Fruit fly (Drosophila melanogaster) whole organism, embryonic: ENCODE data around the gene bwa.
A peak's percentile ranks its signal among the peaks of the same experiment; 100 is the strongest.

Experiments
- Bgb ChIP-seq: fragments of 200-800 bp; sonication (Bioruptor generic); IDR thresholded peaks from 2 replicates; pipeline ENCODE4 v1.3.6; 2022; ENCODE audit warnings: missing biosample characterization, missing genetic modification characterization; ENCODE audit not compliant: partially characterized antibody
- Bteb2 ChIP-seq: fragments of 200-800 bp; sonication (Bioruptor generic); optimal IDR thresholded peaks from 2 replicates; lab custom pipeline; 2016; ENCODE audit warnings: missing biosample characterization, missing genetic modification characterization
- CG13296 ChIP-seq: fragments of 200-800 bp; sonication (Bioruptor generic); optimal IDR thresholded peaks from 3 replicates; lab custom pipeline; 2018; ENCODE audit warnings: missing biosample characterization, mild to moderate bottlenecking, missing genetic modification characterization
- CG13424 ChIP-seq: fragments of 200-800 bp; sonication (Bioruptor generic); optimal IDR thresholded peaks from 2 replicates; lab custom pipeline; 2019; ENCODE audit warnings: missing biosample characterization, mild to moderate bottlenecking, missing genetic modification characterization, moderate library complexity
- CG15514 ChIP-seq: fragments of 200-800 bp; sonication (Bioruptor generic); optimal IDR thresholded peaks from 3 replicates; lab custom pipeline; 2017; ENCODE audit warnings: missing biosample characterization, missing genetic modification characterization, mild to moderate bottlenecking, moderate library complexity, missing genetic modification reagents
- CG1647 ChIP-seq: fragments of 200-800 bp; sonication (Bioruptor generic); optimal IDR thresholded peaks from 3 replicates; lab custom pipeline; 2016; ENCODE audit warnings: missing biosample characterization, missing genetic modification characterization
- CG17568 ChIP-seq: fragments of 200-800 bp; sonication (Bioruptor generic); optimal IDR thresholded peaks from 2 replicates; lab custom pipeline; 2018; ENCODE audit warnings: missing biosample characterization, mild to moderate bottlenecking, missing genetic modification characterization, moderate library complexity
- CG2120 ChIP-seq: fragments of 200-800 bp; sonication (Bioruptor generic); optimal IDR thresholded peaks from 3 replicates; lab custom pipeline; 2016; ENCODE audit warnings: missing biosample characterization, missing genetic modification characterization
- CG2199 ChIP-seq: fragments of 200-800 bp; sonication (Bioruptor generic); IDR thresholded peaks from 3 replicates; pipeline ENCODE4 v1.3.6; 2022; ENCODE audit warnings: missing biosample characterization, missing genetic modification characterization
- CG32772 ChIP-seq: fragments of 200-800 bp; sonication (Bioruptor generic); IDR thresholded peaks from 2 replicates; pipeline ENCODE4 v1.3.6; 2022; ENCODE audit warnings: missing biosample characterization, missing genetic modification characterization
- CG33213 ChIP-seq: fragments of 200-800 bp; sonication (Bioruptor generic); optimal IDR thresholded peaks from 3 replicates; lab custom pipeline; 2016; ENCODE audit warnings: missing biosample characterization, missing genetic modification characterization
- CG34376 ChIP-seq: fragments of 200-800 bp; sonication (Bioruptor generic); optimal IDR thresholded peaks from 2 replicates; lab custom pipeline; 2018; ENCODE audit warnings: missing biosample characterization, mild to moderate bottlenecking, missing genetic modification characterization
- CG4282 ChIP-seq: fragments of 200-800 bp; sonication (Bioruptor generic); optimal IDR thresholded peaks from 2 replicates; lab custom pipeline; 2016; ENCODE audit warnings: missing biosample characterization, missing genetic modification characterization
- CG4424 ChIP-seq: fragments of 200-800 bp; sonication (Bioruptor generic); optimal IDR thresholded peaks from 3 replicates; lab custom pipeline; 2016; ENCODE audit warnings: missing biosample characterization, missing genetic modification characterization
- CG4707 ChIP-seq: fragments of 200-800 bp; sonication (Bioruptor generic); optimal IDR thresholded peaks from 2 replicates; lab custom pipeline; 2018; ENCODE audit warnings: missing biosample characterization, mild to moderate bottlenecking, missing genetic modification characterization, moderate library complexity
- CG6175 ChIP-seq: fragments of 200-800 bp; sonication (Bioruptor generic); IDR thresholded peaks from 3 replicates; pipeline ENCODE4 v1.3.6; 2022; ENCODE audit warnings: missing biosample characterization, missing genetic modification characterization
- CG7745 ChIP-seq: fragments of 200-800 bp; sonication (Bioruptor generic); optimal IDR thresholded peaks from 2 replicates; lab custom pipeline; 2018; ENCODE audit warnings: missing biosample characterization, mild to moderate bottlenecking, missing genetic modification characterization, moderate library complexity
- CG8924 ChIP-seq: fragments of 200-800 bp; optimal IDR thresholded peaks from 3 replicates; lab custom pipeline; 2019; ENCODE audit warnings: missing biosample characterization, mild to moderate bottlenecking, missing genetic modification characterization, moderate library complexity
- CG9727 ChIP-seq: fragments of 200-800 bp; sonication (Bioruptor generic); optimal IDR thresholded peaks from 3 replicates; lab custom pipeline; 2017; ENCODE audit warnings: missing biosample characterization, mild to moderate bottlenecking, missing genetic modification characterization
- CG9876 ChIP-seq: fragments of 200-800 bp; sonication (Bioruptor generic); optimal IDR thresholded peaks from 2 replicates; lab custom pipeline; 2016; ENCODE audit warnings: missing biosample characterization, missing genetic modification characterization
- CG9932 ChIP-seq: fragments of 200-800 bp; sonication (Bioruptor generic); IDR thresholded peaks from 2 replicates; pipeline ENCODE4 v1.3.6; 2022; ENCODE audit warnings: missing biosample characterization, missing genetic modification characterization
- Dbx ChIP-seq: fragments of 200-800 bp; sonication (Bioruptor generic); IDR thresholded peaks from 3 replicates; pipeline ENCODE4 v1.3.6; 2022; ENCODE audit warnings: missing biosample characterization, missing genetic modification characterization
- Dref ChIP-seq: fragments of 200-800 bp; sonication (Bioruptor generic); IDR thresholded peaks from 2 replicates; pipeline ENCODE4 v1.3.6; 2022; ENCODE audit warnings: missing biosample characterization, missing genetic modification characterization
- E2f1 ChIP-seq: fragments of 200-800 bp; sonication (Bioruptor generic); IDR thresholded peaks from 2 replicates; pipeline ENCODE4 v1.3.6; 2022; ENCODE audit warnings: missing biosample characterization, missing genetic modification characterization
- Gug ChIP-seq: fragments of 200-800 bp; sonication (Bioruptor generic); IDR thresholded peaks from 4 replicates; pipeline ENCODE4 v1.3.6; 2022; ENCODE audit warnings: missing biosample characterization, missing genetic modification characterization
- HLH4C ChIP-seq: fragments of 200-800 bp; sonication (Bioruptor generic); IDR thresholded peaks from 3 replicates; pipeline ENCODE4 v1.3.6; 2022; ENCODE audit warnings: missing biosample characterization, missing genetic modification characterization; ENCODE audit not compliant: partially characterized antibody
- HLH54F ChIP-seq: fragments of 200-800 bp; sonication (Bioruptor generic); optimal IDR thresholded peaks from 3 replicates; lab custom pipeline; 2016; ENCODE audit warnings: missing biosample characterization, missing genetic modification characterization
- Hmr ChIP-seq: fragments of 200-800 bp; sonication (Bioruptor generic); optimal IDR thresholded peaks from 3 replicates; lab custom pipeline; 2017; ENCODE audit warnings: mild to moderate bottlenecking, missing biosample characterization, missing genetic modification reagents, missing genetic modification characterization
- Hmx ChIP-seq: fragments of 200-800 bp; sonication (Bioruptor generic); optimal IDR thresholded peaks from 2 replicates; lab custom pipeline; 2016; ENCODE audit warnings: missing biosample characterization, missing genetic modification characterization
- NK7.1 ChIP-seq: fragments of 200-800 bp; sonication (Bioruptor generic); optimal IDR thresholded peaks from 3 replicates; lab custom pipeline; 2016; ENCODE audit warnings: missing biosample characterization, missing genetic modification characterization
- abd-A ChIP-seq: fragments of 200-800 bp; sonication (Bioruptor generic); optimal IDR thresholded peaks from 3 replicates; lab custom pipeline; 2019; ENCODE audit warnings: missing biosample characterization, mild to moderate bottlenecking, missing genetic modification characterization, moderate library complexity
- ac ChIP-seq: fragments of 200-800 bp; sonication (Bioruptor generic); optimal IDR thresholded peaks from 3 replicates; lab custom pipeline; 2017; ENCODE audit warnings: missing biosample characterization, mild to moderate bottlenecking, missing genetic modification characterization
- amos ChIP-seq: fragments of 200-800 bp; sonication (Bioruptor generic); IDR thresholded peaks from 2 replicates; pipeline ENCODE4 v1.3.6; 2022; ENCODE audit warnings: missing biosample characterization, missing genetic modification characterization; ENCODE audit not compliant: partially characterized antibody
- bcd ChIP-seq: fragments of 200-800 bp; sonication (Bioruptor generic); optimal IDR thresholded peaks from 2 replicates; lab custom pipeline; 2017; ENCODE audit warnings: missing biosample characterization, mild to moderate bottlenecking, missing genetic modification characterization
- cg ChIP-seq: fragments of 200-800 bp; sonication (Bioruptor generic); optimal IDR thresholded peaks from 3 replicates; lab custom pipeline; 2019; ENCODE audit warnings: missing biosample characterization, mild to moderate bottlenecking, missing genetic modification characterization, moderate library complexity
- crc ChIP-seq: fragments of 200-800 bp; sonication (Bioruptor generic); optimal IDR thresholded peaks from 2 replicates; lab custom pipeline; 2016; ENCODE audit warnings: missing biosample characterization, missing genetic modification characterization
- cwo ChIP-seq: fragments of 200-800 bp; sonication (Bioruptor generic); optimal IDR thresholded peaks from 3 replicates; lab custom pipeline; 2017; ENCODE audit warnings: missing biosample characterization, missing genetic modification characterization, mild to moderate bottlenecking, moderate library complexity, missing genetic modification reagents
- emc ChIP-seq: fragments of 200-800 bp; sonication (Bioruptor generic); optimal IDR thresholded peaks from 2 replicates; lab custom pipeline; 2016; ENCODE audit warnings: missing biosample characterization, missing genetic modification characterization
- esg ChIP-seq: fragments of 200-800 bp; sonication (Bioruptor generic); conservative IDR thresholded peaks from 2 replicates; pipeline ENCODE4 v1.3.6; 2022; ENCODE audit warnings: missing biosample characterization, missing genetic modification characterization
- eyg ChIP-seq: fragments of 200-800 bp; sonication (Bioruptor generic); optimal IDR thresholded peaks from 3 replicates; lab custom pipeline; 2016; ENCODE audit warnings: missing biosample characterization, missing genetic modification characterization
- ham ChIP-seq: fragments of 200-800 bp; sonication (Bioruptor generic); IDR thresholded peaks from 2 replicates; pipeline ENCODE4 v1.3.6; 2022; ENCODE audit warnings: missing biosample characterization, missing genetic modification characterization
- hbn ChIP-seq: fragments of 200-800 bp; sonication (Bioruptor generic); IDR thresholded peaks from 2 replicates; pipeline ENCODE4 v1.3.6; 2022; ENCODE audit warnings: missing biosample characterization, missing genetic modification characterization; ENCODE audit not compliant: partially characterized antibody
- lilli ChIP-seq: fragments of 200-800 bp; sonication (Bioruptor generic); optimal IDR thresholded peaks from 3 replicates; lab custom pipeline; 2016; ENCODE audit warnings: missing biosample characterization, missing genetic modification characterization
- pb ChIP-seq: fragments of 200-800 bp; sonication (Bioruptor generic); optimal IDR thresholded peaks from 3 replicates; lab custom pipeline; 2016; ENCODE audit warnings: missing biosample characterization, missing genetic modification characterization
- rib ChIP-seq: fragments of 200-800 bp; sonication (Bioruptor generic); IDR thresholded peaks from 2 replicates; pipeline ENCODE4 v1.3.6; 2022; ENCODE audit warnings: missing biosample characterization, missing genetic modification characterization
- slp2 ChIP-seq: fragments of 200-800 bp; sonication (Bioruptor generic); optimal IDR thresholded peaks from 2 replicates; lab custom pipeline; 2016; ENCODE audit warnings: missing biosample characterization, missing genetic modification characterization
- sna ChIP-seq: fragments of 200-800 bp; sonication (Bioruptor generic); IDR thresholded peaks from 2 replicates; pipeline ENCODE4 v1.3.6; 2022; ENCODE audit warnings: missing biosample characterization, missing genetic modification characterization; ENCODE audit not compliant: partially characterized antibody
- tna ChIP-seq: fragments of 200-800 bp; sonication (Bioruptor generic); IDR thresholded peaks from 2 replicates; pipeline ENCODE4 v1.3.6; 2022; ENCODE audit warnings: missing biosample characterization, missing genetic modification characterization; ENCODE audit not compliant: partially characterized antibody
- zfh2 ChIP-seq: fragments of 200-800 bp; sonication (Bioruptor generic); optimal IDR thresholded peaks from 2 replicates; lab custom pipeline; 2016; ENCODE audit warnings: missing biosample characterization, missing genetic modification characterization

bwa gene

dm6 chr2L:20086295-20087096 lies 20.3 kb downstream of the bwa start (continued):
- peak; percentile 79; the same call in 1 of the 3 replicates for TF ChIP-seq CG2199 (GFP tag; lab: Robert Waterston, UW)
- peak; percentile 57 for TF ChIP-seq slp2 (GFP tag; lab: Kevin White, UChicago)
- peak; percentile 58 for TF ChIP-seq crc (GFP tag; lab: Kevin White, UChicago)
- no peak for TF ChIP-seq HLH4C (GFP tag; lab: Robert Waterston, UW)
- TF ChIP-seq Hmr, result peak; percentile 81
- peak; percentile 81 for TF ChIP-seq Bteb2 (GFP tag; lab: Kevin White, UChicago)
- peak; percentile 60 for TF ChIP-seq HLH54F (GFP tag; lab: Kevin White, UChicago)
- peak; percentile 62 for TF ChIP-seq pb (GFP tag; lab: Kevin White, UChicago)
- peak; percentile 32 for TF ChIP-seq emc (GFP tag; lab: Kevin White, UChicago)
- peak; percentile 20 for TF ChIP-seq CG7745 (tag; lab: Kevin White, UChicago)
- TF ChIP-seq hbn (GFP tag; lab: Robert Waterston, UW), result no peak
- peak; percentile 77 for TF ChIP-seq CG9727
- TF ChIP-seq bcd (GFP tag; lab: Kevin White, UChicago), result peak; percentile 69
- peak; percentile 51 for TF ChIP-seq CG1647 (GFP tag; lab: Kevin White, UChicago)
- TF ChIP-seq abd-A, result peak; percentile 19
- TF ChIP-seq CG2120, result peak; percentile 72
- TF ChIP-seq CG13424 (tag; lab: Kevin White, UChicago), result peak; percentile 84
- TF ChIP-seq CG17568 (GFP tag; lab: Kevin White, UChicago), result peak; percentile 81
- peak; percentile 69 for TF ChIP-seq CG34376 (GFP tag; lab: Kevin White, UChicago)
- peak; percentile 74 for TF ChIP-seq Gug
- peak; percentile 77 for TF ChIP-seq CG4424 (GFP tag; lab: Kevin White, UChicago)
- peak; percentile 83 for TF ChIP-seq CG8924
- no peak for TF ChIP-seq ham (GFP tag; lab: Robert Waterston, UW)
- peak; percentile 88 for TF ChIP-seq CG4707 (GFP tag; lab: Kevin White, UChicago)
- TF ChIP-seq Dbx (GFP tag; lab: Robert Waterston, UW), result peak; percentile 77
- peak; percentile 88 for TF ChIP-seq esg (GFP tag; lab: Robert Waterston, UW)
- peak; percentile 50 for TF ChIP-seq CG9932 (GFP tag; lab: Robert Waterston, UW)
- no peak for TF ChIP-seq zfh2 (GFP tag; lab: Kevin White, UChicago)
- peak; percentile 33 for TF ChIP-seq ac (GFP tag; lab: Kevin White, UChicago)
- TF ChIP-seq CG4282 (GFP tag; lab: Kevin White, UChicago), result peak; percentile 65
- TF ChIP-seq CG6175 (GFP tag; lab: Robert Waterston, UW), result peak; percentile 21; the same call in 2 of the 3 replicates
- TF ChIP-seq sna (GFP tag; lab: Robert Waterston, UW), result no peak
- TF ChIP-seq Bgb (GFP tag; lab: Robert Waterston, UW), result peak; percentile 52
- TF ChIP-seq CG13296 (GFP tag; lab: Kevin White, UChicago), result peak; percentile 85
- TF ChIP-seq Dref (GFP tag; lab: Robert Waterston, UW), result no peak
- TF ChIP-seq amos (GFP tag; lab: Robert Waterston, UW), result no peak; the same call in 1 of the 2 replicates
- TF ChIP-seq cwo (GFP tag; lab: Kevin White, UChicago), result peak; percentile 90
- peak; percentile 8 for TF ChIP-seq tna (GFP tag; lab: Robert Waterston, UW)
- TF ChIP-seq cg (GFP tag; lab: Kevin White, UChicago), result peak; percentile 64
- TF ChIP-seq CG9876, result peak; percentile 66
- peak; percentile 71 for TF ChIP-seq CG15514 (GFP tag; lab: Kevin White, UChicago)
- peak; percentile 71 for TF ChIP-seq rib
- peak; percentile 85 for TF ChIP-seq CG32772 (GFP tag; lab: Robert Waterston, UW)
- TF ChIP-seq CG33213 (GFP tag; lab: Kevin White, UChicago), result peak; percentile 72
- peak; percentile 80 for TF ChIP-seq lilli (GFP tag; lab: Kevin White, UChicago)
- TF ChIP-seq eyg (GFP tag; lab: Kevin White, UChicago), result peak; percentile 63
- TF ChIP-seq E2f1 (GFP tag; lab: Robert Waterston, UW), result peak; percentile 78
- TF ChIP-seq NK7.1, result peak; percentile 32
- peak; percentile 58 for TF ChIP-seq Hmx (GFP tag; lab: Kevin White, UChicago)
